Fruit fly (Drosophila melanogaster): ENCODE measurements around the gene Orct2.

- TF ChIP-seq CTCF (optimal IDR thresholded peaks at IDR 0.05) (no peak), CG8478 (optimal IDR thresholded peaks at IDR 0.05) (no peak)
Observed at dm6 chr3R:24260041-24260379, 12.8 kb upstream of the Orct2 start.
